Worm (Caenorhabditis elegans) whole organism, L1 larva: ENCODE results near the gene casy-1.
A peak's percentile ranks its signal among the peaks of the same experiment; 100 is the strongest.

Experiments used
- F16B12.6 ChIP-seq: fragments of 150-350 bp; optimal IDR thresholded peaks from 2 replicates; lab custom pipeline; 2014; ENCODE audit warnings: missing biosample characterization, missing genetic modification characterization
- Y116A8C.19 ChIP-seq: sonication (generic microtip); optimal IDR thresholded peaks from 2 replicates; lab custom pipeline; 2016; ENCODE audit warnings: missing compliant biosample characterization, missing genetic modification characterization, borderline replicate concordance
- aha-1 ChIP-seq: fragments of 150-350 bp; optimal IDR thresholded peaks from 2 replicates; lab custom pipeline; 2014; ENCODE audit warnings: missing biosample characterization, missing genetic modification characterization
- aly-2 ChIP-seq: fragments of 150-350 bp; optimal IDR thresholded peaks from 2 replicates; lab custom pipeline; 2014; ENCODE audit warnings: missing biosample characterization, missing genetic modification characterization
- blmp-1 ChIP-seq: fragments of 150-350 bp; optimal IDR thresholded peaks from 2 replicates; lab custom pipeline; 2014; ENCODE audit warnings: missing biosample characterization, missing genetic modification characterization
- ceh-8 ChIP-seq: fragments of 200-800 bp; sonication (Bioruptor generic); optimal IDR thresholded peaks from 2 replicates; lab custom pipeline; 2018; ENCODE audit warnings: mild to moderate bottlenecking, missing genetic modification characterization, moderate library complexity, missing compliant biosample characterization
- ceh-82 ChIP-seq, 3 experiments: fragments of 150-350 bp in 1 of 3; sonication (generic microtip) in 2 of 3; optimal IDR thresholded peaks; 2 replicates each; lab custom pipeline; 2014 to 2017; ENCODE audit warnings: missing biosample characterization in 3 of 3, missing genetic modification characterization in 3 of 3
- ces-1 ChIP-seq: fragments of 150-350 bp; optimal IDR thresholded peaks from 2 replicates; lab custom pipeline; 2014; ENCODE audit warnings: missing biosample characterization, missing genetic modification reagents, missing genetic modification characterization
- dpl-1 ChIP-seq, 3 experiments: fragments of 150-350 bp in 2 of 3; sonication (generic microtip) in 1 of 3; optimal IDR thresholded peaks; 2 replicates each; lab custom pipeline; 2014 to 2017; ENCODE audit warnings: missing biosample characterization in 3 of 3, missing genetic modification characterization in 3 of 3, missing genetic modification reagents in 3 of 3
- dsc-1 ChIP-seq: sonication (generic microtip); optimal IDR thresholded peaks from 2 replicates; lab custom pipeline; 2016; ENCODE audit warnings: mild to moderate bottlenecking, missing genetic modification characterization, missing compliant biosample characterization
- egl-13 ChIP-seq: sonication (generic microtip); optimal IDR thresholded peaks from 2 replicates; lab custom pipeline; 2016; ENCODE audit warnings: missing genotype, missing genetic modification reagents, missing genetic modification characterization, missing compliant biosample characterization
- egl-27 ChIP-seq, 2 experiments: fragments of 150-350 bp in 1 of 2; sonication (generic microtip); optimal IDR thresholded peaks; 3 replicates each; lab custom pipeline; 2017 to 2018; ENCODE audit warnings: missing biosample characterization in 2 of 2, missing genetic modification characterization in 2 of 2, missing genetic modification reagents in 2 of 2
- elt-2 ChIP-seq: sonication (generic microtip); optimal IDR thresholded peaks from 2 replicates; lab custom pipeline; 2016; ENCODE audit warnings: missing genetic modification characterization, mild to moderate bottlenecking, inconsistent platforms, missing compliant biosample characterization, missing genetic modification reagents
- fkh-10 ChIP-seq: sonication (generic microtip); optimal IDR thresholded peaks from 2 replicates; lab custom pipeline; 2017; ENCODE audit warnings: missing biosample characterization, missing genetic modification reagents, missing genetic modification characterization
- fkh-4 ChIP-seq: sonication (generic microtip); optimal IDR thresholded peaks from 2 replicates; lab custom pipeline; 2016; ENCODE audit warnings: missing compliant biosample characterization, missing genetic modification characterization, borderline replicate concordance
- fkh-8 ChIP-seq: sonication (generic microtip); optimal IDR thresholded peaks from 2 replicates; lab custom pipeline; 2016; ENCODE audit warnings: mild to moderate bottlenecking, missing genetic modification characterization, missing compliant biosample characterization
- fos-1 ChIP-seq: fragments of 150-350 bp; optimal IDR thresholded peaks from 2 replicates; lab custom pipeline; 2014; ENCODE audit warnings: missing biosample characterization, missing genetic modification characterization
- grh-1 ChIP-seq: fragments of 200-800 bp; sonication (Bioruptor generic); IDR thresholded peaks from 2 replicates; pipeline ENCODE4 v1.3.6; 2022; ENCODE audit warnings: missing genetic modification reagents, missing genetic modification characterization, missing compliant biosample characterization
- hlh-4 ChIP-seq: sonication (generic microtip); optimal IDR thresholded peaks from 2 replicates; lab custom pipeline; 2016; ENCODE audit warnings: mild to moderate bottlenecking, missing genetic modification characterization, missing compliant biosample characterization
- isw-1 ChIP-seq: fragments of 200-800 bp; sonication (Bioruptor generic); IDR thresholded peaks from 2 replicates; pipeline ENCODE4 v1.3.6; 2022; ENCODE audit warnings: missing genetic modification characterization, missing compliant biosample characterization
- lin-13 ChIP-seq: fragments of 150-350 bp; optimal IDR thresholded peaks from 2 replicates; lab custom pipeline; 2014; ENCODE audit warnings: missing biosample characterization, missing genetic modification reagents, missing genetic modification characterization
- lin-14 ChIP-seq: fragments of 200-800 bp; sonication (Bioruptor generic); optimal IDR thresholded peaks from 2 replicates; lab custom pipeline; 2018; ENCODE audit warnings: mild to moderate bottlenecking, missing genetic modification characterization, moderate library complexity, missing compliant biosample characterization
- lin-15B ChIP-seq: fragments of 150-350 bp; sonication (generic microtip); optimal IDR thresholded peaks from 3 replicates; lab custom pipeline; 2014; ENCODE audit warnings: missing biosample characterization, missing genetic modification characterization
- lin-35 ChIP-seq, 2 experiments: fragments of 150-350 bp; optimal IDR thresholded peaks; 2 replicates each; lab custom pipeline; 2014; ENCODE audit warnings: missing biosample characterization in 2 of 2, missing genetic modification characterization in 2 of 2, missing genetic modification reagents in 2 of 2
- lir-3 ChIP-seq: sonication (generic microtip); optimal IDR thresholded peaks from 2 replicates; lab custom pipeline; 2016; ENCODE audit warnings: mild to moderate bottlenecking, missing genetic modification characterization, moderate library complexity, missing compliant biosample characterization; ENCODE audit not compliant: poor library complexity
- lsy-2 ChIP-seq, 2 experiments: fragments of 150-350 bp; optimal IDR thresholded peaks; 2 replicates each; lab custom pipeline; 2014; ENCODE audit warnings: missing biosample characterization in 2 of 2, missing genetic modification characterization in 2 of 2
- mdl-1 ChIP-seq, 2 experiments: fragments of 150-350 bp; optimal IDR thresholded peaks; 2 replicates each; lab custom pipeline; 2014 to 2017; ENCODE audit warnings: missing biosample characterization in 2 of 2, missing genetic modification characterization in 2 of 2, inconsistent platforms in 1 of 2
- mef-2 ChIP-seq: fragments of 150-350 bp; optimal IDR thresholded peaks from 2 replicates; lab custom pipeline; 2014; ENCODE audit warnings: missing biosample characterization, missing genetic modification characterization
- mep-1 ChIP-seq: fragments of 150-350 bp; optimal IDR thresholded peaks from 2 replicates; lab custom pipeline; 2014; ENCODE audit warnings: missing biosample characterization, missing genetic modification characterization
- nhr-11 ChIP-seq: fragments of 150-350 bp; optimal IDR thresholded peaks from 2 replicates; lab custom pipeline; 2014; ENCODE audit warnings: missing biosample characterization, missing genetic modification characterization
- nhr-19 ChIP-seq: fragments of 200-800 bp; sonication (Bioruptor generic); conservative IDR thresholded peaks from 2 replicates; pipeline ENCODE4 v1.3.6; 2022; ENCODE audit warnings: missing genetic modification characterization, missing compliant biosample characterization
- nhr-47 ChIP-seq: sonication (generic microtip); optimal IDR thresholded peaks from 2 replicates; lab custom pipeline; 2016; ENCODE audit warnings: mild to moderate bottlenecking, missing genetic modification characterization, moderate library complexity, missing compliant biosample characterization
- nhr-71 ChIP-seq: sonication (generic microtip); optimal IDR thresholded peaks from 2 replicates; lab custom pipeline; 2016; ENCODE audit warnings: mild to moderate bottlenecking, missing genetic modification characterization, moderate library complexity, missing compliant biosample characterization
- nhr-77 ChIP-seq: fragments of 150-350 bp; optimal IDR thresholded peaks from 2 replicates; lab custom pipeline; 2014; ENCODE audit warnings: missing biosample characterization, missing genetic modification characterization
- nhr-84 ChIP-seq: sonication (generic microtip); optimal IDR thresholded peaks from 2 replicates; lab custom pipeline; 2017; ENCODE audit warnings: missing biosample characterization, missing genetic modification characterization
- nhr-85 ChIP-seq: sonication (generic microtip); peaks from one replicate; lab custom pipeline; 2016; ENCODE audit warnings: missing genetic modification characterization, inconsistent platforms, missing compliant biosample characterization
- nhr-90 ChIP-seq: sonication (generic microtip); optimal IDR thresholded peaks from 2 replicates; lab custom pipeline; 2016; ENCODE audit warnings: mild to moderate bottlenecking, missing genetic modification characterization, missing compliant biosample characterization; ENCODE audit not compliant: poor library complexity
- pax-3 ChIP-seq: fragments of 200-800 bp; sonication (Bioruptor generic); optimal IDR thresholded peaks from 2 replicates; lab custom pipeline; 2018; ENCODE audit warnings: mild to moderate bottlenecking, missing genetic modification characterization, moderate library complexity, missing compliant biosample characterization
- skn-1 ChIP-seq: fragments of 150-350 bp; optimal IDR thresholded peaks from 2 replicates; lab custom pipeline; 2014; ENCODE audit warnings: missing biosample characterization, missing genetic modification characterization
- sox-4 ChIP-seq: sonication (generic microtip); optimal IDR thresholded peaks from 2 replicates; lab custom pipeline; 2016; ENCODE audit warnings: missing genetic modification characterization, missing compliant biosample characterization
- sptf-1 ChIP-seq: fragments of 150-350 bp; optimal IDR thresholded peaks from 2 replicates; lab custom pipeline; 2014; ENCODE audit warnings: missing biosample characterization, missing genetic modification characterization
- swsn-7 ChIP-seq: sonication (generic microtip); optimal IDR thresholded peaks from 2 replicates; lab custom pipeline; 2016; ENCODE audit warnings: missing genetic modification characterization, missing compliant biosample characterization
- unc-62 ChIP-seq: fragments of 150-350 bp; optimal IDR thresholded peaks from 2 replicates; lab custom pipeline; 2014; ENCODE audit warnings: missing biosample characterization, missing genetic modification reagents, missing genetic modification characterization
- unc-86 ChIP-seq: sonication (generic microtip); optimal IDR thresholded peaks from 2 replicates; lab custom pipeline; 2016; ENCODE audit warnings: missing genetic modification characterization, missing compliant biosample characterization
- ztf-11 ChIP-seq, 2 experiments: sonication (generic microtip); optimal IDR thresholded peaks; 2 replicates each; lab custom pipeline; 2016 to 2017; ENCODE audit warnings: missing genetic modification characterization in 2 of 2, missing biosample characterization in 1 of 2, missing compliant biosample characterization in 1 of 2
- ztf-4 ChIP-seq: fragments of 150-350 bp; optimal IDR thresholded peaks from 2 replicates; lab custom pipeline; 2014; ENCODE audit warnings: missing biosample characterization, missing genetic modification characterization

The casy-1 gene

ce11 chrII:5959575-5960119, 3.2 kb upstream of the casy-1 start (continued):
- TF ChIP-seq nhr-90 (tag; lab: Kevin White, UChicago) (no peak), swsn-7 (tag; lab: Kevin White, UChicago) (no peak), mep-1 (tag; lab: Kevin White, UChicago) (no peak), nhr-11 (no peak), nhr-77 (tag; lab: Kevin White, UChicago) (no peak), lin-15B (tag; lab: Kevin White, UChicago) (no peak), unc-62 (GFP tag; lab: Kevin White, UChicago) (no peak), egl-27 (tag; optimal IDR thresholded peaks at IDR 0.05; lab: Kevin White, UChicago) (no peak), nhr-85 (tag; lab: Kevin White, UChicago) (no peak), mdl-1 (tag; optimal IDR thresholded peaks at IDR 0.05; lab: Kevin White, UChicago) (no peak), aha-1 (no peak), lin-14 (GFP tag; lab: Kevin White, UChicago) (peak; percentile 14), grh-1 (GFP tag; lab: Robert Waterston, UW) (no peak), nhr-19 (GFP tag; lab: Robert Waterston, UW) (no peak), dpl-1 (GFP tag; optimal IDR thresholded peaks at IDR 0.05; lab: Kevin White, UChicago) (no peak), dsc-1 (tag; lab: Kevin White, UChicago) (peak; percentile 17)

- TF ChIP-seq F16B12.6 (tag; lab: Kevin White, UChicago) (no peak), lin-13 (GFP tag; lab: Kevin White, UChicago) (no peak), fkh-8 (peak; percentile 38), nhr-47 (peak; percentile 9), lin-35 (GFP tag; optimal IDR thresholded peaks at IDR 0.05; lab: Kevin White, UChicago) (no peak), skn-1 (tag; lab: Kevin White, UChicago) (no peak), hlh-4 (no peak), fos-1 (no peak), lin-14 (GFP tag; lab: Kevin White, UChicago) (peak; percentile 28), ceh-82 (tag; optimal IDR thresholded peaks at IDR 0.05; lab: Kevin White, UChicago) (no peak), dsc-1 (tag; lab: Kevin White, UChicago) (no peak), aha-1 (no peak), ceh-8 (no peak), fkh-10 (GFP tag; lab: Kevin White, UChicago) (peak; percentile 54), ces-1 (GFP tag; lab: Kevin White, UChicago) (no peak), nhr-77 (tag; lab: Kevin White, UChicago) (no peak), elt-2 (tag; lab: Kevin White, UChicago) (no peak), lir-3 (tag; lab: Kevin White, UChicago) (no peak), fkh-4 (tag; lab: Kevin White, UChicago) (no peak), swsn-7 (tag; lab: Kevin White, UChicago) (no peak)
Observed at ce11 chrII:5957803-5958367, 1.4 kb upstream of the casy-1 start.

- TF ChIP-seq sptf-1 (tag; lab: Kevin White, UChicago) (no peak), blmp-1 (tag; lab: Kevin White, UChicago) (no peak), ztf-11 (tag; optimal IDR thresholded peaks at IDR 0.05; lab: Kevin White, UChicago) (no peak), fkh-8 (peak; percentile 4), egl-13 (tag; lab: Kevin White, UChicago) (peak; percentile 40), mef-2 (tag; lab: Kevin White, UChicago) (no peak), Y116A8C.19 (tag; lab: Kevin White, UChicago) (no peak), grh-1 (GFP tag; lab: Robert Waterston, UW) (no peak), lin-14 (GFP tag; lab: Kevin White, UChicago) (peak; percentile 74), pax-3 (tag; lab: Kevin White, UChicago) (peak; percentile 2), aly-2 (tag; lab: Kevin White, UChicago) (no peak), fkh-10 (GFP tag; lab: Kevin White, UChicago) (peak; percentile 6), elt-2 (tag; lab: Kevin White, UChicago) (no peak), ztf-4 (peak; percentile 20), isw-1 (GFP tag; lab: Robert Waterston, UW) (no peak), lsy-2 (tag; optimal IDR thresholded peaks at IDR 0.05; lab: Kevin White, UChicago) (peak in 1 of 2 experiments; percentile 29), unc-86 (tag; lab: Kevin White, UChicago) (peak; percentile 45), nhr-84 (no peak), nhr-71 (peak; percentile 40), dsc-1 (tag; lab: Kevin White, UChicago) (peak; percentile 78), sox-4 (peak; percentile 4)
Observed at ce11 chrII:5955638-5956167, 780 bp downstream of the casy-1 start.
